Fruit fly (Drosophila melanogaster) whole organism, adult: Measurements from ENCODE around the gene CG17834.
A peak's percentile ranks its signal among the peaks of the same experiment; 100 is the strongest.

Experiments used
- CG11617 ChIP-seq: fragments of 200-800 bp; sonication (Bioruptor generic); optimal IDR thresholded peaks from 2 replicates; lab custom pipeline; 2017; ENCODE audit warnings: mild to moderate bottlenecking, missing biosample characterization, missing genetic modification reagents, missing genetic modification characterization
- CG12768 ChIP-seq: fragments of 200-800 bp; sonication (Bioruptor generic); optimal IDR thresholded peaks from 2 replicates; lab custom pipeline; 2017; ENCODE audit warnings: missing biosample characterization, missing genetic modification characterization, mild to moderate bottlenecking, moderate library complexity, missing genetic modification reagents
- CG14711 ChIP-seq: fragments of 200-800 bp; sonication (Bioruptor generic); optimal IDR thresholded peaks from 2 replicates; lab custom pipeline; 2018; ENCODE audit warnings: missing biosample characterization, mild to moderate bottlenecking, missing genetic modification characterization, moderate library complexity
- CG1620 ChIP-seq: fragments of 200-800 bp; sonication (Bioruptor generic); optimal IDR thresholded peaks from 2 replicates; lab custom pipeline; 2016; ENCODE audit warnings: missing biosample characterization, missing genetic modification characterization
- CG33017 ChIP-seq: fragments of 200-800 bp; sonication (Bioruptor generic); optimal IDR thresholded peaks from 2 replicates; lab custom pipeline; 2018; ENCODE audit warnings: missing biosample characterization, mild to moderate bottlenecking, missing genetic modification characterization, moderate library complexity
- CG5204 ChIP-seq: fragments of 200-800 bp; sonication (Bioruptor generic); optimal IDR thresholded peaks from 2 replicates; lab custom pipeline; 2016; ENCODE audit warnings: missing biosample characterization, missing genetic modification characterization
- CG7045 ChIP-seq: fragments of 200-800 bp; sonication (Bioruptor generic); optimal IDR thresholded peaks from 2 replicates; lab custom pipeline; 2017; ENCODE audit warnings: missing biosample characterization, mild to moderate bottlenecking, missing genetic modification characterization
- CG7101 ChIP-seq: fragments of 200-800 bp; sonication (Bioruptor generic); optimal IDR thresholded peaks from 2 replicates; lab custom pipeline; 2018; ENCODE audit warnings: missing biosample characterization, mild to moderate bottlenecking, missing genetic modification characterization, moderate library complexity
- Clk ChIP-seq: fragments of 200-800 bp; sonication (Bioruptor generic); optimal IDR thresholded peaks from 2 replicates; lab custom pipeline; 2017; ENCODE audit warnings: missing biosample characterization, missing genetic modification characterization
- Crg-1 ChIP-seq: fragments of 200-800 bp; sonication (Bioruptor generic); optimal IDR thresholded peaks from 2 replicates; lab custom pipeline; 2016; ENCODE audit warnings: missing biosample characterization, missing genetic modification characterization
- Hr96 ChIP-seq: fragments of 200-800 bp; sonication (Bioruptor generic); optimal IDR thresholded peaks from 2 replicates; lab custom pipeline; 2016; ENCODE audit warnings: missing biosample characterization, missing genetic modification characterization
- Mnt ChIP-seq: fragments of 200-800 bp; sonication (Bioruptor generic); optimal IDR thresholded peaks from 2 replicates; lab custom pipeline; 2016; ENCODE audit warnings: missing biosample characterization, mild to moderate bottlenecking, missing genetic modification characterization
- bab1 ChIP-seq: fragments of 200-800 bp; sonication (Bioruptor generic); optimal IDR thresholded peaks from 3 replicates; lab custom pipeline; 2019; ENCODE audit warnings: missing biosample characterization, mild to moderate bottlenecking, missing genetic modification characterization, moderate library complexity
- cic ChIP-seq: fragments of 200-800 bp; sonication (Bioruptor generic); optimal IDR thresholded peaks from 2 replicates; lab custom pipeline; 2017; ENCODE audit warnings: missing biosample characterization, mild to moderate bottlenecking, missing genetic modification characterization, moderate library complexity
- cnc ChIP-seq, 2 experiments: fragments of >200 bp; optimal IDR thresholded peaks; 2 replicates each; lab custom pipeline; 2017
- kay ChIP-seq: fragments of 200-800 bp; sonication (Bioruptor generic); peaks from one replicate; lab custom pipeline; 2016; ENCODE audit warnings: missing biosample characterization, missing genetic modification characterization, borderline replicate concordance
- ovo ChIP-seq: fragments of 200-800 bp; sonication (Bioruptor generic); optimal IDR thresholded peaks from 2 replicates; lab custom pipeline; 2016; ENCODE audit warnings: missing biosample characterization, missing genetic modification characterization
- pad ChIP-seq: fragments of 200-800 bp; sonication (Bioruptor generic); optimal IDR thresholded peaks from 3 replicates; lab custom pipeline; 2017; ENCODE audit warnings: missing biosample characterization, missing genetic modification characterization, mild to moderate bottlenecking, moderate library complexity, missing genetic modification reagents
- tj ChIP-seq: fragments of 200-800 bp; sonication (Bioruptor generic); optimal IDR thresholded peaks from 3 replicates; lab custom pipeline; 2017; ENCODE audit warnings: missing biosample characterization, mild to moderate bottlenecking, missing genetic modification characterization, moderate library complexity
- toe ChIP-seq: fragments of 200-800 bp; sonication (Bioruptor generic); optimal IDR thresholded peaks from 2 replicates; lab custom pipeline; 2016; ENCODE audit warnings: missing biosample characterization, missing genetic modification characterization

Gene CG17834

dm6 chr2L:8542234-8542572 is 13.3 kb downstream of the CG17834 start:
- TF ChIP-seq Clk (GFP tag; lab: Kevin White, UChicago) (no peak), Mnt (GFP tag; lab: Kevin White, UChicago) (no peak), CG14711 (peak; percentile 46)

- no peak for TF ChIP-seq bab1
- TF ChIP-seq CG1620: no peak
- TF ChIP-seq ovo (GFP tag; lab: Kevin White, UChicago): no peak
- TF ChIP-seq kay (GFP tag; lab: Kevin White, UChicago): no peak
- TF ChIP-seq tj (GFP tag; lab: Kevin White, UChicago): no peak
- no peak for TF ChIP-seq CG11617 (GFP tag; lab: Kevin White, UChicago)
- no peak for TF ChIP-seq CG12768 (GFP tag; lab: Kevin White, UChicago)
- TF ChIP-seq CG7045 (GFP tag; lab: Kevin White, UChicago): no peak
- no peak for TF ChIP-seq Hr96 (GFP tag; lab: Kevin White, UChicago)
- no peak for TF ChIP-seq toe (GFP tag; lab: Kevin White, UChicago)
- TF ChIP-seq cnc (optimal IDR thresholded peaks at IDR 0.05; lab: Kevin White, UChicago): no peak
- no peak for TF ChIP-seq Mnt (GFP tag; lab: Kevin White, UChicago)
- no peak for TF ChIP-seq pad (GFP tag; lab: Kevin White, UChicago)
- TF ChIP-seq Clk (GFP tag; lab: Kevin White, UChicago): no peak
- TF ChIP-seq Crg-1 (GFP tag; lab: Kevin White, UChicago): no peak
- TF ChIP-seq CG5204: no peak
- TF ChIP-seq CG14711: no peak
- TF ChIP-seq CG33017 (tag; lab: Kevin White, UChicago): no peak
These were observed 13.7 kb downstream of the CG17834 start for dm6 chr2L:8542639-8543038.

dm6 chr2L:8543102-8543501 is 14.2 kb downstream of the CG17834 start:
- TF ChIP-seq CG7101 (tag; lab: Kevin White, UChicago) (no peak), cnc (optimal IDR thresholded peaks at IDR 0.05; lab: Kevin White, UChicago) (no peak), CG1620 (no peak), tj (GFP tag; lab: Kevin White, UChicago) (no peak), Clk (GFP tag; lab: Kevin White, UChicago) (no peak), CG5204 (no peak), toe (GFP tag; lab: Kevin White, UChicago) (no peak), kay (GFP tag; lab: Kevin White, UChicago) (no peak), CG33017 (tag; lab: Kevin White, UChicago) (no peak), Mnt (GFP tag; lab: Kevin White, UChicago) (no peak), ovo (GFP tag; lab: Kevin White, UChicago) (no peak), Crg-1 (GFP tag; lab: Kevin White, UChicago) (no peak), cic (no peak)

dm6 chr2L:8543731-8544359 is 14.9 kb downstream of the CG17834 start:
- TF ChIP-seq cic (no peak), Clk (GFP tag; lab: Kevin White, UChicago) (no peak)

dm6 chr2L:8544636-8545035 is 15.7 kb downstream of the CG17834 start:
- TF ChIP-seq cnc (optimal IDR thresholded peaks at IDR 0.05; lab: Kevin White, UChicago): no peak
- no peak for TF ChIP-seq CG7101 (tag; lab: Kevin White, UChicago)
- no peak for TF ChIP-seq Clk (GFP tag; lab: Kevin White, UChicago)
- TF ChIP-seq CG5204: no peak
- no peak for TF ChIP-seq CG1620
- no peak for TF ChIP-seq kay (GFP tag; lab: Kevin White, UChicago)
- TF ChIP-seq CG11617 (GFP tag; lab: Kevin White, UChicago): no peak
- TF ChIP-seq Hr96 (GFP tag; lab: Kevin White, UChicago): no peak

- TF ChIP-seq Hr96 (GFP tag; lab: Kevin White, UChicago) (no peak), CG7101 (tag; lab: Kevin White, UChicago) (no peak), kay (GFP tag; lab: Kevin White, UChicago) (no peak), CG1620 (no peak), CG12768 (GFP tag; lab: Kevin White, UChicago) (no peak), Mnt (GFP tag; lab: Kevin White, UChicago) (no peak), CG5204 (no peak), pad (GFP tag; lab: Kevin White, UChicago) (no peak), cnc (optimal IDR thresholded peaks at IDR 0.05; lab: Kevin White, UChicago) (no peak), bab1 (no peak), tj (GFP tag; lab: Kevin White, UChicago) (no peak), cic (no peak), CG7045 (GFP tag; lab: Kevin White, UChicago) (no peak), Crg-1 (GFP tag; lab: Kevin White, UChicago) (no peak), CG33017 (tag; lab: Kevin White, UChicago) (no peak), toe (GFP tag; lab: Kevin White, UChicago) (no peak), ovo (GFP tag; lab: Kevin White, UChicago) (no peak), Clk (GFP tag; lab: Kevin White, UChicago) (no peak)
These were observed 16.6 kb downstream of the CG17834 start for dm6 chr2L:8545393-8546100.
